Fruit fly (Drosophila melanogaster) whole organism, embryonic: ENCODE measurements around the gene ATPsynepsilonL.

Experiments used
- Awh ChIP-seq: fragments of 200-800 bp; sonication (Bioruptor generic); IDR thresholded peaks from 2 replicates; pipeline ENCODE4, ENCODE4 v1.3.6; 2022; ENCODE audit warnings: missing biosample characterization, missing genetic modification characterization
- B-H2 ChIP-seq: fragments of 200-800 bp; sonication (Bioruptor generic); optimal IDR thresholded peaks from 2 replicates; lab custom pipeline; 2018; ENCODE audit warnings: missing biosample characterization, mild to moderate bottlenecking, missing genetic modification characterization
- CG10321 ChIP-seq: fragments of 200-800 bp; sonication (Bioruptor generic); IDR thresholded peaks from 2 replicates; pipeline ENCODE4 v1.3.6; 2022; ENCODE audit warnings: missing biosample characterization, missing genetic modification characterization
- CG11504 ChIP-seq: fragments of 200-800 bp; sonication (Bioruptor generic); optimal IDR thresholded peaks from 3 replicates; lab custom pipeline; 2019; ENCODE audit warnings: missing biosample characterization, mild to moderate bottlenecking, missing genetic modification characterization, moderate library complexity
- CG12071 ChIP-seq: fragments of 200-800 bp; sonication (Bioruptor generic); optimal IDR thresholded peaks from 3 replicates; lab custom pipeline; 2018; ENCODE audit warnings: missing biosample characterization, mild to moderate bottlenecking, missing genetic modification characterization
- CG17385 ChIP-seq: fragments of 200-800 bp; sonication (Bioruptor generic); optimal IDR thresholded peaks from 3 replicates; lab custom pipeline; 2018; ENCODE audit warnings: missing biosample characterization, mild to moderate bottlenecking, missing genetic modification characterization
- CG1832 ChIP-seq: fragments of 200-800 bp; sonication (Bioruptor generic); optimal IDR thresholded peaks from 2 replicates; lab custom pipeline; 2017; ENCODE audit warnings: missing biosample characterization, mild to moderate bottlenecking, missing genetic modification characterization, inconsistent platforms
- CG18764 ChIP-seq: fragments of 200-800 bp; sonication (Bioruptor generic); optimal IDR thresholded peaks from 3 replicates; lab custom pipeline; 2016; ENCODE audit warnings: missing biosample characterization, missing genetic modification characterization
- CG2120 ChIP-seq: fragments of 200-800 bp; sonication (Bioruptor generic); optimal IDR thresholded peaks from 3 replicates; lab custom pipeline; 2016; ENCODE audit warnings: missing biosample characterization, missing genetic modification characterization
- CG30020 ChIP-seq: fragments of 200-800 bp; optimal IDR thresholded peaks from 2 replicates; lab custom pipeline; 2019; ENCODE audit warnings: missing biosample characterization, mild to moderate bottlenecking, missing genetic modification characterization, moderate library complexity
- CG30403 ChIP-seq: fragments of 200-800 bp; sonication (Bioruptor generic); optimal IDR thresholded peaks from 3 replicates; lab custom pipeline; 2016; ENCODE audit warnings: missing biosample characterization, missing genetic modification characterization
- CG31224 ChIP-seq: fragments of 200-800 bp; sonication (Bioruptor generic); IDR thresholded peaks from 2 replicates; pipeline ENCODE4 v1.3.6; 2022; ENCODE audit warnings: missing biosample characterization, missing genetic modification characterization
- CG3847 ChIP-seq: fragments of 200-800 bp; sonication (Bioruptor generic); IDR thresholded peaks from 2 replicates; pipeline ENCODE4 v1.3.6; 2022; ENCODE audit warnings: missing biosample characterization, missing genetic modification characterization
- CG4282 ChIP-seq: fragments of 200-800 bp; sonication (Bioruptor generic); optimal IDR thresholded peaks from 2 replicates; lab custom pipeline; 2016; ENCODE audit warnings: missing biosample characterization, missing genetic modification characterization
- CG6254 ChIP-seq: fragments of 200-800 bp; sonication (Bioruptor generic); optimal IDR thresholded peaks from 3 replicates; lab custom pipeline; 2017; ENCODE audit warnings: mild to moderate bottlenecking, missing biosample characterization, missing genetic modification reagents, missing genetic modification characterization
- CG6791 ChIP-seq: fragments of 200-800 bp; sonication (Bioruptor generic); IDR thresholded peaks from 3 replicates; pipeline ENCODE4 v1.3.6; 2022; ENCODE audit warnings: missing biosample characterization, missing genetic modification characterization; ENCODE audit not compliant: partially characterized antibody
- CG7372 ChIP-seq: fragments of 200-800 bp; sonication (Bioruptor generic); IDR thresholded peaks from 2 replicates; pipeline ENCODE4 v1.3.6; 2022; ENCODE audit warnings: missing biosample characterization, missing genetic modification characterization
- CG9215 ChIP-seq: fragments of 200-800 bp; sonication (Bioruptor generic); IDR thresholded peaks from 2 replicates; pipeline ENCODE4 v1.3.6; 2022; ENCODE audit warnings: missing biosample characterization, missing genetic modification characterization
- D19B ChIP-seq: fragments of 200-800 bp; sonication (Bioruptor generic); optimal IDR thresholded peaks from 2 replicates; lab custom pipeline; 2017; ENCODE audit warnings: missing biosample characterization, mild to moderate bottlenecking, missing genetic modification characterization
- Dek ChIP-seq: fragments of 200-800 bp; sonication (Bioruptor generic); optimal IDR thresholded peaks from 3 replicates; lab custom pipeline; 2019; ENCODE audit warnings: missing biosample characterization, mild to moderate bottlenecking, missing genetic modification characterization, moderate library complexity
- Drgx ChIP-seq: fragments of 200-800 bp; sonication (Bioruptor generic); IDR thresholded peaks from 2 replicates; pipeline ENCODE4 v1.3.6; 2022; ENCODE audit warnings: missing biosample characterization, missing genetic modification characterization
- Ets97D ChIP-seq: fragments of 200-800 bp; sonication (Bioruptor generic); optimal IDR thresholded peaks from 3 replicates; lab custom pipeline; 2016; ENCODE audit warnings: missing biosample characterization, missing genetic modification characterization
- HHEX ChIP-seq: fragments of 200-800 bp; sonication (Bioruptor generic); optimal IDR thresholded peaks from 3 replicates; lab custom pipeline; 2017; ENCODE audit warnings: missing biosample characterization, mild to moderate bottlenecking, missing genetic modification characterization, missing genetic modification reagents
- Med ChIP-seq: fragments of 200-800 bp; sonication (Bioruptor generic); peaks from one replicate; lab custom pipeline; 2016; ENCODE audit warnings: missing biosample characterization, missing genetic modification characterization, mild to moderate bottlenecking, inconsistent platforms, moderate library complexity
- NK7.1 ChIP-seq: fragments of 200-800 bp; sonication (Bioruptor generic); optimal IDR thresholded peaks from 3 replicates; lab custom pipeline; 2016; ENCODE audit warnings: missing biosample characterization, missing genetic modification characterization
- Nf-YB ChIP-seq: fragments of 200-800 bp; sonication (Bioruptor generic); optimal IDR thresholded peaks from 3 replicates; lab custom pipeline; 2019; ENCODE audit warnings: missing biosample characterization, mild to moderate bottlenecking, missing genetic modification characterization, moderate library complexity
- Opbp ChIP-seq: fragments of 200-800 bp; sonication (Bioruptor generic); IDR thresholded peaks from 3 replicates; pipeline ENCODE4 v1.3.6; 2022; ENCODE audit warnings: missing biosample characterization, missing genetic modification characterization; ENCODE audit not compliant: partially characterized antibody
- Sin3A ChIP-seq: fragments of >200 bp; optimal IDR thresholded peaks from 2 replicates; lab custom pipeline; 2018
- Vsx1 ChIP-seq: fragments of 200-800 bp; sonication (Bioruptor generic); optimal IDR thresholded peaks from 2 replicates; lab custom pipeline; 2017; ENCODE audit warnings: missing biosample characterization, mild to moderate bottlenecking, missing genetic modification characterization, missing genetic modification reagents
- az2 ChIP-seq: fragments of 200-800 bp; sonication (Bioruptor generic); optimal IDR thresholded peaks from 3 replicates; lab custom pipeline; 2016; ENCODE audit warnings: missing biosample characterization, missing genetic modification characterization
- br ChIP-seq: fragments of >200 bp; optimal IDR thresholded peaks from 2 replicates; lab custom pipeline; 2017
- btn ChIP-seq: fragments of 200-800 bp; sonication (Bioruptor generic); optimal IDR thresholded peaks from 2 replicates; lab custom pipeline; 2016; ENCODE audit warnings: missing biosample characterization, missing genetic modification characterization
- cad ChIP-seq: fragments of >200 bp; optimal IDR thresholded peaks from 2 replicates; lab custom pipeline; 2017; ENCODE audit warnings: missing biosample characterization, missing genetic modification characterization
- corto ChIP-seq: fragments of 200-800 bp; sonication (Bioruptor generic); optimal IDR thresholded peaks from 2 replicates; lab custom pipeline; 2016; ENCODE audit warnings: missing biosample characterization, mild to moderate bottlenecking, missing genetic modification characterization, moderate library complexity
- crc ChIP-seq: fragments of 200-800 bp; sonication (Bioruptor generic); optimal IDR thresholded peaks from 2 replicates; lab custom pipeline; 2016; ENCODE audit warnings: missing biosample characterization, missing genetic modification characterization
- danr ChIP-seq: fragments of 200-800 bp; sonication (Bioruptor generic); IDR thresholded peaks from 2 replicates; pipeline ENCODE4 v1.3.6; 2022; ENCODE audit warnings: missing biosample characterization, missing genetic modification characterization
- en ChIP-seq: fragments of 200-800 bp; sonication (Bioruptor generic); optimal IDR thresholded peaks from 2 replicates; lab custom pipeline; 2016; ENCODE audit warnings: missing biosample characterization, missing genetic modification characterization
- grau ChIP-seq: fragments of 200-800 bp; optimal IDR thresholded peaks from 3 replicates; lab custom pipeline; 2019; ENCODE audit warnings: missing biosample characterization, mild to moderate bottlenecking, missing genetic modification characterization, moderate library complexity
- inv ChIP-seq: fragments of 200-800 bp; sonication (Bioruptor generic); IDR thresholded peaks from 2 replicates; pipeline ENCODE4 v1.3.6; 2022; ENCODE audit warnings: missing biosample characterization, missing genetic modification characterization; ENCODE audit not compliant: partially characterized antibody
- jing ChIP-seq: fragments of 200-800 bp; sonication (Bioruptor generic); optimal IDR thresholded peaks from 2 replicates; lab custom pipeline; 2018; ENCODE audit warnings: missing biosample characterization, mild to moderate bottlenecking, missing genetic modification characterization
- mam ChIP-seq: fragments of 200-800 bp; sonication (Bioruptor generic); optimal IDR thresholded peaks from 3 replicates; lab custom pipeline; 2016; ENCODE audit warnings: missing biosample characterization, missing genetic modification characterization
- mld ChIP-seq: fragments of 200-800 bp; sonication (Bioruptor generic); IDR thresholded peaks from 3 replicates; pipeline ENCODE4 v1.3.6; 2022; ENCODE audit warnings: missing biosample characterization, missing genetic modification characterization; ENCODE audit not compliant: partially characterized antibody
- pfk ChIP-seq: fragments of 200-800 bp; sonication (Bioruptor generic); optimal IDR thresholded peaks from 2 replicates; lab custom pipeline; 2018; ENCODE audit warnings: missing biosample characterization, mild to moderate bottlenecking, missing genetic modification characterization, moderate library complexity
- prd ChIP-seq, 3 experiments: fragments of >200 bp in 2 of 3; fragments of 200-800 bp in 1 of 3; sonication (Bioruptor generic) in 1 of 3; optimal IDR thresholded peaks in 2 of 3; IDR thresholded peaks in 1 of 3; 2 replicates in 2 of 3; 3 replicates in 1 of 3; pipeline versions ENCODE4 v1.3.6 to Lab custom; 2017 to 2022; ENCODE audit warnings: missing biosample characterization in 1 of 3, missing genetic modification characterization in 1 of 3
- pros ChIP-seq: fragments of 200-800 bp; sonication (Bioruptor generic); optimal IDR thresholded peaks from 3 replicates; lab custom pipeline; 2019; ENCODE audit warnings: missing biosample characterization, mild to moderate bottlenecking, missing genetic modification characterization, moderate library complexity
- pum ChIP-seq: fragments of 200-800 bp; sonication (Bioruptor generic); optimal IDR thresholded peaks from 2 replicates; lab custom pipeline; 2016; ENCODE audit warnings: missing biosample characterization, missing genetic modification characterization
- run ChIP-seq: fragments of 200-800 bp; sonication (Bioruptor generic); optimal IDR thresholded peaks from 3 replicates; lab custom pipeline; 2018; ENCODE audit warnings: missing biosample characterization, mild to moderate bottlenecking, missing genetic modification characterization
- seq ChIP-seq: fragments of 200-800 bp; sonication (Bioruptor generic); IDR thresholded peaks from 2 replicates; pipeline ENCODE4 v1.3.6; 2022; ENCODE audit warnings: missing biosample characterization, missing genetic modification characterization
- tio ChIP-seq: fragments of 200-800 bp; sonication (Bioruptor generic); optimal IDR thresholded peaks from 2 replicates; lab custom pipeline; 2017; ENCODE audit warnings: missing biosample characterization, missing genetic modification characterization, inconsistent platforms

ATPsynepsilonL gene

DNA sequence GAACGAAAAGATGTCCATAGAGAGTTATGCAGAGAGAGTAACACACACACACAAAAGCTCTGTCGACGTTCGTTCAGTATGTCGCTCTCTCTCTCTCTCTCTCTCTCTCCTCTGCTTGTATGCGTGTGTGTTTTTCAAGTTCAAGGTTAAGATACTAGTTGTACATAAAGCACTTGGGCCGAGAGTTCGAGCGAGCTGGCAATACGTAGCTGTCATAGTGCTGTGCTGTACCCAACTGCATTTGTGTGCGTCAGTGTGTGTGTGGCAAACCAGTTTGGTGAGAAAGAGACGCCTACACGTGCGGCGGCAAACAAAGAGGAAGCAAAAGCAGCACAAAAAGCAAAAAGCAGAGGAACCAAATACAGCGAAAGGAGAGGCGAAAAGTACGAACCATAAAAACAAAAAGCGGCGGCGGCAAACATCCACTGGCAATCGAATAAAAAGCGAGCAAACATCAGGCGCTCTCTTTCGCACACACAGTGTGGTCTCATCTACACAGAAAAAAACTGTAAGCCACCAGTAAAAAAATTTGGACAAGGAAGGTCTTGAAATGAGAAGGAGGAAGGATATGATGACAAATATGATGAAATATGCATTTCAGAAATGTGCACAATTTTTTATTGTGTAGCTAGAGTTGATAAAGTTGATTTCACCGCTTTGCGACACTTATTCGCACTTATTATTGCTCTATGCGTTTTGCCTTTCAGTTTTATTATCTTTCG lies 34.2 kb upstream of the ATPsynepsilonL start (continued):
- TF ChIP-seq mam (GFP tag; lab: Kevin White, UChicago) (peak; percentile 78), CG6791 (GFP tag; lab: Robert Waterston, UW) (no peak), CG7372 (GFP tag; lab: Robert Waterston, UW) (peak; percentile 45; the same call in 1 of the 2 replicates), prd (optimal IDR thresholded peaks at IDR 0.05; lab: Kevin White, UChicago) (no peak), prd (GFP tag; IDR thresholded peaks at IDR 0.05; lab: Robert Waterston, UW) (peak; percentile 82), Nf-YB (GFP tag; lab: Kevin White, UChicago) (peak; percentile 11), en (GFP tag; lab: Kevin White, UChicago) (no peak), danr (GFP tag; lab: Robert Waterston, UW) (0 out of 2 replicates have a peak, but pooled peaks have one; percentile 9), CG11504 (tag; lab: Kevin White, UChicago) (peak; percentile 67), Dek (tag; lab: Kevin White, UChicago) (peak; percentile 59), Drgx (GFP tag; lab: Robert Waterston, UW) (peak; percentile 88), crc (peak; percentile 44), CG1832 (GFP tag; lab: Kevin White, UChicago) (peak; percentile 80), br (lab: Kevin White, UChicago) (no peak), CG17385 (GFP tag; lab: Kevin White, UChicago) (peak; percentile 52), Sin3A (lab: Kevin White, UChicago) (no peak), CG3847 (GFP tag; lab: Robert Waterston, UW) (peak; percentile 51), NK7.1 (GFP tag; lab: Kevin White, UChicago) (peak; percentile 58), CG10321 (peak; percentile 94), run (tag; lab: Kevin White, UChicago) (no peak), btn (peak; percentile 21), CG31224 (GFP tag; lab: Robert Waterston, UW) (peak; percentile 32; the same call in 1 of the 2 replicates), inv (GFP tag; lab: Robert Waterston, UW) (no peak), CG2120 (peak; percentile 85), seq (GFP tag; lab: Robert Waterston, UW) (peak; percentile 76), CG12071 (GFP tag; lab: Kevin White, UChicago) (peak; percentile 13), Opbp (GFP tag; lab: Robert Waterston, UW) (no peak), pfk (GFP tag; lab: Kevin White, UChicago) (no peak), mld (0 out of 3 replicates have a peak, but pooled peaks have one; percentile 42), CG30403 (GFP tag; lab: Kevin White, UChicago) (peak; percentile 72), pros (GFP tag; lab: Kevin White, UChicago) (peak; percentile 80), corto (GFP tag; lab: Kevin White, UChicago) (peak; percentile 69), Ets97D (GFP tag; lab: Kevin White, UChicago) (peak; percentile 19), B-H2 (no peak), Awh (GFP tag; lab: Robert Waterston, UW) (peak; percentile 36; the same call in 1 of the 2 replicates), CG4282 (GFP tag; lab: Kevin White, UChicago) (no peak), HHEX (GFP tag; lab: Kevin White, UChicago) (peak; percentile 64), jing (GFP tag; lab: Kevin White, UChicago) (peak; percentile 32), tio (GFP tag; lab: Kevin White, UChicago) (peak; percentile 64), cad (GFP tag; lab: Kevin White, UChicago) (no peak), CG18764 (GFP tag; lab: Kevin White, UChicago) (peak; percentile 40), Med (GFP tag; lab: Kevin White, UChicago) (peak; percentile 96), CG6254 (GFP tag; lab: Kevin White, UChicago) (no peak), pum (GFP tag; lab: Kevin White, UChicago) (peak; percentile 41), CG9215 (GFP tag; lab: Robert Waterston, UW) (no peak), az2 (GFP tag; lab: Kevin White, UChicago) (peak; percentile 68), grau (tag; lab: Kevin White, UChicago) (peak; percentile 62), Vsx1 (GFP tag; lab: Kevin White, UChicago) (no peak), CG30020 (tag; lab: Kevin White, UChicago) (no peak), D19B (GFP tag; lab: Kevin White, UChicago) (peak; percentile 39)
